Fruit fly (Drosophila melanogaster): ENCODE measurements around the gene Acsx2.

dm6 chr3R:19822138-19822537 is 43.6 kb downstream of the Acsx2 start:
- TF ChIP-seq psq (optimal IDR thresholded peaks at IDR 0.05) (no peak), h (optimal IDR thresholded peaks at IDR 0.05) (no peak), insv (optimal IDR thresholded peaks at IDR 0.05) (no peak), Sin3A (optimal IDR thresholded peaks at IDR 0.05) (no peak)

Measured in Kc167 (cell line).